Worm (Caenorhabditis elegans) whole organism, early embryonic: ENCODE data around the gene ZK1098.12.

ENCODE experiments used
- B0310.2 ChIP-seq: sonication (generic microtip); optimal IDR thresholded peaks from 2 replicates; lab custom pipeline; 2016; ENCODE audit warnings: mild to moderate bottlenecking, missing genetic modification characterization, missing compliant biosample characterization
- F13C5.2 ChIP-seq: sonication (generic microtip); optimal IDR thresholded peaks from 2 replicates; lab custom pipeline; 2017; ENCODE audit warnings: mild to moderate bottlenecking, missing genetic modification characterization, inconsistent platforms, missing compliant biosample characterization
- aly-1 ChIP-seq: sonication (generic microtip); optimal IDR thresholded peaks from 2 replicates; lab custom pipeline; 2016; ENCODE audit warnings: missing genetic modification characterization, missing compliant biosample characterization
- ama-1 ChIP-seq: fragments of 150-350 bp; optimal IDR thresholded peaks from 2 replicates; lab custom pipeline; 2014
- ceh-13 ChIP-seq: fragments of 200-800 bp; sonication (Bioruptor generic); optimal IDR thresholded peaks from 2 replicates; lab custom pipeline; 2018; ENCODE audit warnings: mild to moderate bottlenecking, missing genetic modification characterization, missing compliant biosample characterization
- ceh-36 ChIP-seq: sonication (generic microtip); optimal IDR thresholded peaks from 2 replicates; lab custom pipeline; 2016; ENCODE audit warnings: missing genetic modification characterization, inconsistent platforms, missing compliant biosample characterization
- ets-7 ChIP-seq: sonication (generic microtip); optimal IDR thresholded peaks from 2 replicates; lab custom pipeline; 2016; ENCODE audit warnings: missing genotype, missing genetic modification characterization, missing compliant biosample characterization
- flt-1 ChIP-seq: fragments of 200-800 bp; sonication (Bioruptor generic); IDR thresholded peaks from 2 replicates; pipeline ENCODE4 v1.3.6; 2022; ENCODE audit warnings: missing genetic modification characterization, missing compliant biosample characterization
- hmbx-1 ChIP-seq: sonication (generic microtip); optimal IDR thresholded peaks from 2 replicates; lab custom pipeline; 2016; ENCODE audit warnings: mild to moderate bottlenecking, missing genetic modification characterization, missing compliant biosample characterization
- hmg-4 ChIP-seq: fragments of 200-800 bp; sonication (Bioruptor generic); optimal IDR thresholded peaks from 2 replicates; lab custom pipeline; 2018; ENCODE audit warnings: mild to moderate bottlenecking, missing genetic modification characterization, missing compliant biosample characterization
- hnd-1 ChIP-seq: sonication (generic microtip); optimal IDR thresholded peaks from 2 replicates; lab custom pipeline; 2016; ENCODE audit warnings: missing genetic modification characterization, missing compliant biosample characterization
- pes-1 ChIP-seq: fragments of 200-800 bp; sonication (Bioruptor generic); IDR thresholded peaks from 2 replicates; pipeline ENCODE4 v1.3.6; 2022; ENCODE audit warnings: missing genetic modification reagents, missing genetic modification characterization, missing compliant biosample characterization
- scrt-1 ChIP-seq: fragments of 200-800 bp; sonication (Bioruptor generic); IDR thresholded peaks from 2 replicates; pipeline ENCODE4 v1.3.6; 2022; ENCODE audit warnings: missing genetic modification characterization, missing compliant biosample characterization
- sea-1 ChIP-seq: fragments of 200-800 bp; sonication (Bioruptor generic); conservative IDR thresholded peaks from 2 replicates; pipeline ENCODE4 v1.3.6; 2022; ENCODE audit warnings: missing genetic modification characterization, missing compliant biosample characterization
- tbx-11 ChIP-seq: fragments of 200-800 bp; sonication (Bioruptor generic); IDR thresholded peaks from 2 replicates; pipeline ENCODE4 v1.3.6; 2022; ENCODE audit warnings: missing genetic modification characterization, missing compliant biosample characterization
- tbx-37 ChIP-seq: fragments of 200-800 bp; sonication (Bioruptor generic); conservative IDR thresholded peaks from 2 replicates; pipeline ENCODE4 v1.3.6; 2022; ENCODE audit warnings: missing genetic modification reagents, missing genetic modification characterization, missing compliant biosample characterization
- tra-4 ChIP-seq: sonication (generic microtip); optimal IDR thresholded peaks from 2 replicates; lab custom pipeline; 2017; ENCODE audit warnings: missing genetic modification characterization, missing compliant biosample characterization

The ZK1098.12 gene

ce11 chrIII:9525252-9525651 is 19.7 kb upstream of the ZK1098.12 start, which contains the start of gene trpp-3:
trpp-3 (plus strand) TSS chrIII:9525552.
- TF ChIP-seq ceh-13 (no peak), tbx-37 (GFP tag; lab: Robert Waterston, UW) (no peak), scrt-1 (GFP tag; lab: Robert Waterston, UW) (no peak), sea-1 (GFP tag; lab: Robert Waterston, UW) (no peak), ceh-36 (tag; lab: Kevin White, UChicago) (no peak), hmg-4 (GFP tag; lab: Kevin White, UChicago) (no peak), hmbx-1 (tag; lab: Kevin White, UChicago) (no peak), aly-1 (no peak), B0310.2 (tag; lab: Kevin White, UChicago) (no peak), F13C5.2 (tag; lab: Kevin White, UChicago) (no peak), tbx-11 (no peak), hnd-1 (tag; lab: Kevin White, UChicago) (no peak), ets-7 (tag; lab: Kevin White, UChicago) (no peak), pes-1 (GFP tag; lab: Robert Waterston, UW) (no peak), ama-1 (lab: Kevin White, UChicago) (no peak), flt-1 (GFP tag; lab: Robert Waterston, UW) (no peak), tra-4 (tag; lab: Kevin White, UChicago) (no peak)

ce11 chrIII:9526851-9527250 is 18.1 kb upstream of the ZK1098.12 start, which contains the start of gene ZK1098.6:
ZK1098.6 (plus strand) TSS chrIII:9527151.
- TF ChIP-seq F13C5.2 (tag; lab: Kevin White, UChicago): no peak
- no peak for TF ChIP-seq B0310.2 (tag; lab: Kevin White, UChicago)
- no peak for TF ChIP-seq pes-1 (GFP tag; lab: Robert Waterston, UW)
- TF ChIP-seq flt-1 (GFP tag; lab: Robert Waterston, UW): no peak
- no peak for TF ChIP-seq aly-1
- no peak for TF ChIP-seq tra-4 (tag; lab: Kevin White, UChicago)
- TF ChIP-seq hnd-1 (tag; lab: Kevin White, UChicago): no peak
- no peak for TF ChIP-seq scrt-1 (GFP tag; lab: Robert Waterston, UW)
- no peak for TF ChIP-seq sea-1 (GFP tag; lab: Robert Waterston, UW)
- no peak for TF ChIP-seq hmg-4 (GFP tag; lab: Kevin White, UChicago)
- TF ChIP-seq ama-1 (lab: Kevin White, UChicago): no peak
- no peak for TF ChIP-seq ceh-13
- no peak for TF ChIP-seq tbx-11
- TF ChIP-seq ets-7 (tag; lab: Kevin White, UChicago): no peak
- TF ChIP-seq ceh-36 (tag; lab: Kevin White, UChicago): no peak
- TF ChIP-seq tbx-37 (GFP tag; lab: Robert Waterston, UW): no peak
- no peak for TF ChIP-seq hmbx-1 (tag; lab: Kevin White, UChicago)

ce11 chrIII:9528824-9529223 is 16.1 kb upstream of the ZK1098.12 start, which contains the start of gene ZK1098.2:
ZK1098.2 (plus strand) TSS chrIII:9529159.
- TF ChIP-seq B0310.2 (tag; lab: Kevin White, UChicago): no peak
- TF ChIP-seq hmg-4 (GFP tag; lab: Kevin White, UChicago): no peak
- no peak for TF ChIP-seq hmbx-1 (tag; lab: Kevin White, UChicago)
- no peak for TF ChIP-seq ceh-36 (tag; lab: Kevin White, UChicago)
- TF ChIP-seq aly-1: no peak

- TF ChIP-seq tbx-37 (GFP tag; lab: Robert Waterston, UW): no peak
- TF ChIP-seq ets-7 (tag; lab: Kevin White, UChicago): no peak
- TF ChIP-seq ceh-36 (tag; lab: Kevin White, UChicago): no peak
- no peak for TF ChIP-seq F13C5.2 (tag; lab: Kevin White, UChicago)
- TF ChIP-seq hmg-4 (GFP tag; lab: Kevin White, UChicago): no peak
- no peak for TF ChIP-seq hmbx-1 (tag; lab: Kevin White, UChicago)
- no peak for TF ChIP-seq hnd-1 (tag; lab: Kevin White, UChicago)
- no peak for TF ChIP-seq ama-1 (lab: Kevin White, UChicago)
- TF ChIP-seq pes-1 (GFP tag; lab: Robert Waterston, UW): no peak
- no peak for TF ChIP-seq ceh-13
- no peak for TF ChIP-seq tra-4 (tag; lab: Kevin White, UChicago)
- no peak for TF ChIP-seq B0310.2 (tag; lab: Kevin White, UChicago)
- TF ChIP-seq aly-1: no peak
- TF ChIP-seq flt-1 (GFP tag; lab: Robert Waterston, UW): no peak
- TF ChIP-seq tbx-11: no peak
- no peak for TF ChIP-seq sea-1 (GFP tag; lab: Robert Waterston, UW)
- TF ChIP-seq scrt-1 (GFP tag; lab: Robert Waterston, UW): no peak
These were observed 6.2 kb upstream of the ZK1098.12 start, which contains the start of gene ZK1098.3 for ce11 chrIII:9538655-9539155. ZK1098.3 (minus strand) TSS chrIII:9538705.

- no peak for TF ChIP-seq flt-1 (GFP tag; lab: Robert Waterston, UW)
- TF ChIP-seq scrt-1 (GFP tag; lab: Robert Waterston, UW): no peak
- TF ChIP-seq tra-4 (tag; lab: Kevin White, UChicago): no peak
- no peak for TF ChIP-seq ama-1 (lab: Kevin White, UChicago)
- TF ChIP-seq F13C5.2 (tag; lab: Kevin White, UChicago): no peak
- no peak for TF ChIP-seq ceh-36 (tag; lab: Kevin White, UChicago)
- no peak for TF ChIP-seq hmg-4 (GFP tag; lab: Kevin White, UChicago)
- no peak for TF ChIP-seq ets-7 (tag; lab: Kevin White, UChicago)
- TF ChIP-seq tbx-37 (GFP tag; lab: Robert Waterston, UW): no peak
- TF ChIP-seq ceh-13: no peak
- no peak for TF ChIP-seq aly-1
- TF ChIP-seq tbx-11: no peak
- no peak for TF ChIP-seq sea-1 (GFP tag; lab: Robert Waterston, UW)
- TF ChIP-seq pes-1 (GFP tag; lab: Robert Waterston, UW): no peak
- TF ChIP-seq B0310.2 (tag; lab: Kevin White, UChicago): no peak
- TF ChIP-seq hnd-1 (tag; lab: Kevin White, UChicago): no peak
- no peak for TF ChIP-seq hmbx-1 (tag; lab: Kevin White, UChicago)
These were observed 2.6 kb upstream of the ZK1098.12 start, which contains the start of gene mut-7 for ce11 chrIII:9542280-9542679. mut-7 (minus strand) TSS chrIII:9542380.

ce11 chrIII:9542816-9543215 is 2.1 kb upstream of the ZK1098.12 start, which contains the start of gene eif-2Balpha:
eif-2Balpha (plus strand) TSS chrIII:9543119.
- TF ChIP-seq ceh-13 (no peak), B0310.2 (tag; lab: Kevin White, UChicago) (no peak), ama-1 (lab: Kevin White, UChicago) (no peak), hnd-1 (tag; lab: Kevin White, UChicago) (no peak), ets-7 (tag; lab: Kevin White, UChicago) (no peak), ceh-36 (tag; lab: Kevin White, UChicago) (no peak), F13C5.2 (tag; lab: Kevin White, UChicago) (no peak), hmg-4 (GFP tag; lab: Kevin White, UChicago) (no peak), tra-4 (tag; lab: Kevin White, UChicago) (no peak), scrt-1 (GFP tag; lab: Robert Waterston, UW) (no peak), hmbx-1 (tag; lab: Kevin White, UChicago) (no peak), aly-1 (no peak), flt-1 (GFP tag; lab: Robert Waterston, UW) (no peak), pes-1 (GFP tag; lab: Robert Waterston, UW) (no peak), tbx-37 (GFP tag; lab: Robert Waterston, UW) (no peak), tbx-11 (no peak)
